Fruit fly (Drosophila melanogaster) whole organism, embryonic: ENCODE data around the gene CG31468.

Experiments
- ATbp ChIP-seq: fragments of 200-800 bp; sonication (Bioruptor generic); optimal IDR thresholded peaks from 2 replicates; lab custom pipeline; 2017; ENCODE audit warnings: missing biosample characterization, mild to moderate bottlenecking, missing genetic modification characterization, missing genetic modification reagents
- Blimp-1 ChIP-seq: fragments of 200-800 bp; sonication (Bioruptor generic); optimal IDR thresholded peaks from 3 replicates; lab custom pipeline; 2018; ENCODE audit warnings: missing biosample characterization, missing genetic modification characterization, mild to moderate bottlenecking, moderate library complexity, missing genetic modification reagents
- Bteb2 ChIP-seq: fragments of 200-800 bp; sonication (Bioruptor generic); optimal IDR thresholded peaks from 2 replicates; lab custom pipeline; 2016; ENCODE audit warnings: missing biosample characterization, missing genetic modification characterization
- CG1024 ChIP-seq: fragments of 200-800 bp; sonication (Bioruptor generic); IDR thresholded peaks from 2 replicates; pipeline ENCODE4 v1.3.6; 2022; ENCODE audit warnings: missing biosample characterization, missing genetic modification characterization
- CG10321 ChIP-seq: fragments of 200-800 bp; sonication (Bioruptor generic); IDR thresholded peaks from 2 replicates; pipeline ENCODE4 v1.3.6; 2022; ENCODE audit warnings: missing biosample characterization, missing genetic modification characterization
- CG11093 ChIP-seq: fragments of 200-800 bp; sonication (Bioruptor generic); IDR thresholded peaks from 3 replicates; pipeline ENCODE4 v1.3.6; 2022; ENCODE audit warnings: missing biosample characterization, missing genetic modification characterization
- CG11456 ChIP-seq: fragments of 200-800 bp; sonication (Bioruptor generic); IDR thresholded peaks from 3 replicates; pipeline ENCODE4 v1.3.6; 2022; ENCODE audit warnings: missing biosample characterization, missing genetic modification characterization
- CG12155 ChIP-seq: fragments of 200-800 bp; sonication (Bioruptor generic); optimal IDR thresholded peaks from 3 replicates; lab custom pipeline; 2016; ENCODE audit warnings: missing biosample characterization, missing genetic modification characterization
- CG12744 ChIP-seq: fragments of 200-800 bp; sonication (Bioruptor generic); optimal IDR thresholded peaks from 2 replicates; lab custom pipeline; 2016; ENCODE audit warnings: missing biosample characterization, missing genetic modification characterization
- CG12769 ChIP-seq: fragments of 200-800 bp; sonication (Bioruptor generic); optimal IDR thresholded peaks from 2 replicates; lab custom pipeline; 2019; ENCODE audit warnings: missing biosample characterization, mild to moderate bottlenecking, missing genetic modification characterization, moderate library complexity
- CG13287 ChIP-seq: fragments of 200-800 bp; sonication (Bioruptor generic); IDR thresholded peaks from 2 replicates; pipeline ENCODE4 v1.3.6; 2022; ENCODE audit warnings: missing biosample characterization, missing genetic modification characterization; ENCODE audit not compliant: partially characterized antibody
- CG15011 ChIP-seq: fragments of 200-800 bp; sonication (Bioruptor generic); optimal IDR thresholded peaks from 3 replicates; lab custom pipeline; 2018; ENCODE audit warnings: missing biosample characterization, mild to moderate bottlenecking, missing genetic modification characterization
- CG18476 ChIP-seq: fragments of 200-800 bp; sonication (Bioruptor generic); optimal IDR thresholded peaks from 2 replicates; lab custom pipeline; 2016; ENCODE audit warnings: missing biosample characterization, mild to moderate bottlenecking, missing genetic modification characterization
- CG18619 ChIP-seq: fragments of 200-800 bp; sonication (Bioruptor generic); optimal IDR thresholded peaks from 3 replicates; lab custom pipeline; 2017; ENCODE audit warnings: missing biosample characterization, mild to moderate bottlenecking, missing genetic modification characterization
- CG2129 ChIP-seq: fragments of 200-800 bp; sonication (Bioruptor generic); IDR thresholded peaks from 2 replicates; pipeline ENCODE4 v1.3.6; 2022; ENCODE audit warnings: missing biosample characterization, missing genetic modification characterization; ENCODE audit not compliant: partially characterized antibody
- CG2678 ChIP-seq: fragments of 200-800 bp; sonication (Bioruptor generic); optimal IDR thresholded peaks from 3 replicates; lab custom pipeline; 2019; ENCODE audit warnings: missing biosample characterization, mild to moderate bottlenecking, missing genetic modification characterization, moderate library complexity
- CG33213 ChIP-seq: fragments of 200-800 bp; sonication (Bioruptor generic); optimal IDR thresholded peaks from 3 replicates; lab custom pipeline; 2016; ENCODE audit warnings: missing biosample characterization, missing genetic modification characterization
- CG4707 ChIP-seq: fragments of 200-800 bp; sonication (Bioruptor generic); optimal IDR thresholded peaks from 2 replicates; lab custom pipeline; 2018; ENCODE audit warnings: missing biosample characterization, mild to moderate bottlenecking, missing genetic modification characterization, moderate library complexity
- CG6689 ChIP-seq: fragments of 200-800 bp; sonication (Bioruptor generic); IDR thresholded peaks from 2 replicates; pipeline ENCODE4 v1.3.6; 2022; ENCODE audit warnings: missing biosample characterization, missing genetic modification characterization
- CG7357 ChIP-seq: fragments of 200-800 bp; sonication (Bioruptor generic); IDR thresholded peaks from 3 replicates; pipeline ENCODE4 v1.3.6; 2022; ENCODE audit warnings: missing biosample characterization, missing genetic modification characterization
- Dip2 ChIP-seq: fragments of 200-800 bp; sonication (Bioruptor generic); IDR thresholded peaks from 2 replicates; pipeline ENCODE4 v1.3.6; 2022; ENCODE audit warnings: missing biosample characterization, missing genetic modification characterization
- Elba2 ChIP-seq: fragments of 200-800 bp; sonication (Bioruptor generic); optimal IDR thresholded peaks from 3 replicates; lab custom pipeline; 2016; ENCODE audit warnings: missing biosample characterization, missing genetic modification characterization
- Lim3 ChIP-seq: fragments of 200-800 bp; sonication (Bioruptor generic); IDR thresholded peaks from 2 replicates; pipeline ENCODE4 v1.3.6; 2022; ENCODE audit warnings: missing biosample characterization, missing genetic modification characterization
- MTF-1 ChIP-seq: fragments of 200-800 bp; sonication (Bioruptor generic); optimal IDR thresholded peaks from 2 replicates; lab custom pipeline; 2018; ENCODE audit warnings: missing biosample characterization, mild to moderate bottlenecking, missing genetic modification characterization, borderline replicate concordance
- Nf-YC ChIP-seq: fragments of 200-800 bp; optimal IDR thresholded peaks from 3 replicates; lab custom pipeline; 2019; ENCODE audit warnings: missing biosample characterization, mild to moderate bottlenecking, missing genetic modification characterization, moderate library complexity
- Rx ChIP-seq: fragments of 200-800 bp; sonication (Bioruptor generic); IDR thresholded peaks from 2 replicates; pipeline ENCODE4 v1.3.6; 2022; ENCODE audit warnings: missing biosample characterization, missing genetic modification characterization
- Sin3A ChIP-seq: fragments of >200 bp; optimal IDR thresholded peaks from 2 replicates; lab custom pipeline; 2018
- Sox100B ChIP-seq: fragments of 200-800 bp; sonication (Bioruptor generic); optimal IDR thresholded peaks from 3 replicates; lab custom pipeline; 2018; ENCODE audit warnings: missing biosample characterization, mild to moderate bottlenecking, missing genetic modification characterization
- Stat92E ChIP-seq, 3 experiments: fragments of >200 bp in 2 of 3; fragments of 200-800 bp in 1 of 3; sonication (Bioruptor generic) in 1 of 3; optimal IDR thresholded peaks; 2 replicates each; lab custom pipeline; 2017 to 2019; ENCODE audit warnings: missing biosample characterization in 3 of 3, missing genetic modification characterization in 3 of 3, mild to moderate bottlenecking in 1 of 3, moderate library complexity in 1 of 3
- Taf1 ChIP-seq: fragments of 200-800 bp; sonication (Bioruptor generic); IDR thresholded peaks from 2 replicates; pipeline ENCODE4 v1.3.6; 2022; ENCODE audit warnings: missing biosample characterization, missing genetic modification characterization
- aop ChIP-seq: fragments of 200-800 bp; sonication (Bioruptor generic); IDR thresholded peaks from 2 replicates; pipeline ENCODE4 v1.3.6; 2022; ENCODE audit warnings: missing biosample characterization, missing genetic modification characterization
- ap ChIP-seq: fragments of 200-800 bp; sonication (Bioruptor generic); IDR thresholded peaks from 2 replicates; pipeline ENCODE4 v1.3.6; 2022; ENCODE audit warnings: missing biosample characterization, missing genetic modification characterization
- az2 ChIP-seq: fragments of 200-800 bp; sonication (Bioruptor generic); optimal IDR thresholded peaks from 3 replicates; lab custom pipeline; 2016; ENCODE audit warnings: missing biosample characterization, missing genetic modification characterization
- dati ChIP-seq: fragments of 200-800 bp; sonication (Bioruptor generic); IDR thresholded peaks from 2 replicates; pipeline ENCODE4 v1.3.6; 2022; ENCODE audit warnings: missing biosample characterization, missing genetic modification characterization
- dm ChIP-seq: fragments of 200-800 bp; sonication (Bioruptor generic); optimal IDR thresholded peaks from 3 replicates; lab custom pipeline; 2016; ENCODE audit warnings: missing biosample characterization, missing genetic modification characterization
- dmrt99B ChIP-seq: fragments of 200-800 bp; sonication (Bioruptor generic); optimal IDR thresholded peaks from 2 replicates; lab custom pipeline; 2018; ENCODE audit warnings: missing biosample characterization, mild to moderate bottlenecking, missing genetic modification characterization, moderate library complexity
- fd102C ChIP-seq: fragments of 200-800 bp; sonication (Bioruptor generic); optimal IDR thresholded peaks from 2 replicates; lab custom pipeline; 2018; ENCODE audit warnings: missing biosample characterization, mild to moderate bottlenecking, missing genetic modification characterization, moderate library complexity
- fd64A ChIP-seq: fragments of 200-800 bp; sonication (Bioruptor generic); optimal IDR thresholded peaks from 3 replicates; lab custom pipeline; 2018; ENCODE audit warnings: missing biosample characterization, mild to moderate bottlenecking, missing genetic modification characterization
- grn ChIP-seq: fragments of 200-800 bp; sonication (Bioruptor generic); optimal IDR thresholded peaks from 3 replicates; lab custom pipeline; 2017; ENCODE audit warnings: missing biosample characterization, missing genetic modification characterization
- gsb-n ChIP-seq: fragments of 200-800 bp; sonication (Bioruptor generic); optimal IDR thresholded peaks from 3 replicates; lab custom pipeline; 2018; ENCODE audit warnings: missing biosample characterization, mild to moderate bottlenecking, missing genetic modification characterization
- insv ChIP-seq, 2 experiments: fragments of 200-800 bp; sonication (Bioruptor generic); optimal IDR thresholded peaks; 3 replicates each; lab custom pipeline; 2016 to 2018; ENCODE audit warnings: missing biosample characterization in 2 of 2, missing genetic modification characterization in 2 of 2
- jigr1 ChIP-seq: fragments of 200-800 bp; sonication (Bioruptor generic); IDR thresholded peaks from 3 replicates; pipeline ENCODE4 v1.3.6; 2022; ENCODE audit warnings: missing biosample characterization, missing genetic modification characterization
- lmd ChIP-seq: fragments of 200-800 bp; sonication (Bioruptor generic); IDR thresholded peaks from 2 replicates; pipeline ENCODE4 v1.3.6; 2022; ENCODE audit warnings: missing biosample characterization, missing genetic modification characterization
- mld ChIP-seq: fragments of 200-800 bp; sonication (Bioruptor generic); IDR thresholded peaks from 3 replicates; pipeline ENCODE4 v1.3.6; 2022; ENCODE audit warnings: missing biosample characterization, missing genetic modification characterization; ENCODE audit not compliant: partially characterized antibody
- pb ChIP-seq: fragments of 200-800 bp; sonication (Bioruptor generic); optimal IDR thresholded peaks from 3 replicates; lab custom pipeline; 2016; ENCODE audit warnings: missing biosample characterization, missing genetic modification characterization
- pita ChIP-seq: fragments of 200-800 bp; sonication (Bioruptor generic); optimal IDR thresholded peaks from 2 replicates; lab custom pipeline; 2017; ENCODE audit warnings: missing biosample characterization, mild to moderate bottlenecking, missing genetic modification characterization
- sima ChIP-seq: fragments of 200-800 bp; sonication (Bioruptor generic); optimal IDR thresholded peaks from 2 replicates; lab custom pipeline; 2016; ENCODE audit warnings: missing biosample characterization, missing genetic modification characterization
- slbo ChIP-seq: fragments of 200-800 bp; sonication (Bioruptor generic); IDR thresholded peaks from 2 replicates; pipeline ENCODE4 v1.3.6; 2022; ENCODE audit warnings: missing biosample characterization, missing genetic modification characterization
- toy ChIP-seq: fragments of 200-800 bp; sonication (Bioruptor generic); IDR thresholded peaks from 2 replicates; pipeline ENCODE4 v1.3.6; 2022; ENCODE audit warnings: missing biosample characterization, missing genetic modification characterization
- zfh2 ChIP-seq: fragments of 200-800 bp; sonication (Bioruptor generic); optimal IDR thresholded peaks from 2 replicates; lab custom pipeline; 2016; ENCODE audit warnings: missing biosample characterization, missing genetic modification characterization

Gene CG31468

DNA sequence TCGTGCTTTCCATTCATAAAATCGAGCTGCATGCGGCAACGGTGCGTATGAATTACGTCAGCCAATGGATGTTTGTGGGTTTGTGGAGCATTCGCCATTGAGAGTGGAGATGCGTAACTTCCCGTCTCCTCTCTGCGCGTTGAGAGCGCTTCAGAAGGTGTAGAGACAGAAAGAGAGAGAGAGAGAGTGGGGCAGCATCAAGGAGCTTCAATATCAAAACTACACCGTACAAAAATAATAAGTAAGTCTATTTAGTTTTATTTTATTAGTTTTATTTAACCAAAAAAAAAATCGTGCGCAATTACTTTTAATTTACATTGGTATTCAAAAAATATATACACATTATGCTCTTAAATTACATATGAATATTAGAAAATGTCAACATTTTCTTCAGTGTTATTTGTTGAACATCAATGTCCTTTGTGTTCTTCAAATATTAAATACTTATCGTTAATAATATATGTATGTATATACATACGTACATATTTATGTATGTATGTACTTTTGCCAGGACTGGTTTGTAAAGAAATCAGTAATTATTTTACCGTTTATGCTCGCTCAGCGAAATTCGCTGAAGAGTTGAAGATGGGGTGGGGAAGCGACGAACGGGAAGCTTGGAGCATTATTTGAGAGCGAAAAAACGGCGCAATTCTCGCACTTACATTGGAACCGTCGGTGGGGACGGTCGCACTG is 22.7 kb upstream of the CG31468 start, which contains the start of gene CG10365 (continued):
- TF ChIP-seq lmd (GFP tag; lab: Robert Waterston, UW): peak; percentile 85
- peak; percentile 85 for TF ChIP-seq Blimp-1 (GFP tag; lab: Kevin White, UChicago)
- peak; percentile 81 for TF ChIP-seq ap (GFP tag; lab: Robert Waterston, UW)
- no peak for TF ChIP-seq aop (GFP tag; lab: Robert Waterston, UW)
- no peak for TF ChIP-seq pita (GFP tag; lab: Kevin White, UChicago)
- TF ChIP-seq CG13287 (GFP tag; lab: Robert Waterston, UW): no peak
- TF ChIP-seq Sin3A (lab: Kevin White, UChicago): no peak
- TF ChIP-seq toy (GFP tag; lab: Robert Waterston, UW): no peak
- TF ChIP-seq CG18619 (GFP tag; lab: Kevin White, UChicago): peak; percentile 79
- peak; percentile 96 for TF ChIP-seq CG2678 (tag; lab: Kevin White, UChicago)
- TF ChIP-seq Dip2 (GFP tag; lab: Robert Waterston, UW): no peak
- TF ChIP-seq mld: no peak
- no peak for TF ChIP-seq pb (GFP tag; lab: Kevin White, UChicago)
- no peak for TF ChIP-seq jigr1 (GFP tag; lab: Robert Waterston, UW)
- TF ChIP-seq CG1024 (GFP tag; lab: Robert Waterston, UW): peak; percentile 60
- TF ChIP-seq CG12155 (GFP tag; lab: Kevin White, UChicago): peak; percentile 76
- no peak for TF ChIP-seq Rx (GFP tag; lab: Robert Waterston, UW)
- TF ChIP-seq slbo: peak; percentile 94
- no peak for TF ChIP-seq Lim3 (GFP tag; lab: Robert Waterston, UW)
- TF ChIP-seq CG12769 (tag; lab: Kevin White, UChicago): peak; percentile 70
- no peak for TF ChIP-seq CG2129 (GFP tag; lab: Robert Waterston, UW)
- peak; percentile 46 for TF ChIP-seq ATbp
- TF ChIP-seq MTF-1 (GFP tag; lab: Kevin White, UChicago): peak; percentile 58
- TF ChIP-seq CG6689 (GFP tag; lab: Robert Waterston, UW): peak; percentile 86
- no peak for TF ChIP-seq dm (GFP tag; lab: Kevin White, UChicago)
- peak; percentile 72 for TF ChIP-seq CG11456 (GFP tag; lab: Robert Waterston, UW)
- peak; percentile 95 for TF ChIP-seq dmrt99B
- TF ChIP-seq Taf1 (GFP tag; lab: Robert Waterston, UW): no peak
- peak in 1 of 2 experiments; percentile 13 for TF ChIP-seq insv (GFP tag; optimal IDR thresholded peaks at IDR 0.05; lab: Kevin White, UChicago)
- TF ChIP-seq CG33213: no peak
- TF ChIP-seq Elba2 (GFP tag; lab: Kevin White, UChicago): no peak
- TF ChIP-seq dati (GFP tag; lab: Robert Waterston, UW): peak; percentile 38; the same call in 1 of the 2 replicates
- no peak for TF ChIP-seq CG12744 (GFP tag; lab: Kevin White, UChicago)
- peak; percentile 79 for TF ChIP-seq gsb-n (tag; lab: Kevin White, UChicago)
- TF ChIP-seq CG10321 (GFP tag; lab: Robert Waterston, UW): peak; percentile 32; the same call in 1 of the 2 replicates
- no peak for TF ChIP-seq Stat92E (GFP tag; optimal IDR thresholded peaks at IDR 0.05; lab: Kevin White, UChicago)
- no peak for TF ChIP-seq CG4707 (GFP tag; lab: Kevin White, UChicago)
- TF ChIP-seq Sox100B (GFP tag; lab: Kevin White, UChicago): peak; percentile 93
- no peak for TF ChIP-seq fd102C
- TF ChIP-seq sima (GFP tag; lab: Kevin White, UChicago): no peak
- peak; percentile 69; the same call in 2 of the 3 replicates for TF ChIP-seq CG11093
- peak; percentile 87 for TF ChIP-seq CG15011 (GFP tag; lab: Kevin White, UChicago)
- TF ChIP-seq CG7357: peak; percentile 76
- no peak for TF ChIP-seq grn (GFP tag; lab: Kevin White, UChicago)
- peak; percentile 58 for TF ChIP-seq CG18476 (GFP tag; lab: Kevin White, UChicago)
- TF ChIP-seq Nf-YC: peak; percentile 64
- no peak for TF ChIP-seq Bteb2 (GFP tag; lab: Kevin White, UChicago)
- peak; percentile 81 for TF ChIP-seq az2 (GFP tag; lab: Kevin White, UChicago)
- no peak for TF ChIP-seq fd64A
- TF ChIP-seq zfh2 (GFP tag; lab: Kevin White, UChicago): no peak
